Fruit fly (Drosophila melanogaster): ENCODE data around the gene CG13055.
A peak's percentile ranks its signal among the peaks of the same experiment; 100 is the strongest.

CG13055 gene

dm6 chr3L:16209641-16210040 is 42.5 kb downstream of the CG13055 start:
- TF ChIP-seq Jra (GFP tag; optimal IDR thresholded peaks at IDR 0.05) = no peak
- no peak for TF ChIP-seq GATAd (GFP tag; optimal IDR thresholded peaks at IDR 0.05)
- peak; percentile 12 for TF ChIP-seq br (GFP tag; optimal IDR thresholded peaks at IDR 0.05)
- TF ChIP-seq woc (GFP tag; optimal IDR thresholded peaks at IDR 0.05) = no peak

- TF ChIP-seq foxo (GFP tag; optimal IDR thresholded peaks at IDR 0.05) = peak in 1 of 2 experiments; percentile 38
- no peak for TF ChIP-seq Jra (GFP tag; optimal IDR thresholded peaks at IDR 0.05)
- TF ChIP-seq dmrt93B (GFP tag; optimal IDR thresholded peaks at IDR 0.05) = peak; percentile 16
- TF ChIP-seq woc (GFP tag; optimal IDR thresholded peaks at IDR 0.05) = peak; percentile 36
These were observed 43.1 kb downstream of the CG13055 start for dm6 chr3L:16208839-16209612.

- TF ChIP-seq Hr78 (GFP tag; optimal IDR thresholded peaks at IDR 0.05) (no peak), Jra (GFP tag; optimal IDR thresholded peaks at IDR 0.05) (no peak), foxo (GFP tag; optimal IDR thresholded peaks at IDR 0.05) (no peak), h (GFP tag; optimal IDR thresholded peaks at IDR 0.05) (no peak), HLH106 (tag; optimal IDR thresholded peaks at IDR 0.05) (no peak), CG32264 (GFP tag; optimal IDR thresholded peaks at IDR 0.05) (no peak), pan (optimal IDR thresholded peaks at IDR 0.05) (no peak), Sp1 (GFP tag; optimal IDR thresholded peaks at IDR 0.05) (no peak), brk (GFP tag; optimal IDR thresholded peaks at IDR 0.05) (no peak), Dfd (GFP tag; optimal IDR thresholded peaks at IDR 0.05) (no peak)
These were observed 43.9 kb downstream of the CG13055 start for dm6 chr3L:16208053-16208838.

- TF ChIP-seq sage (GFP tag; optimal IDR thresholded peaks at IDR 0.05) = peak; percentile 18
- TF ChIP-seq OdsH (GFP tag; optimal IDR thresholded peaks at IDR 0.05) = peak; percentile 67
- TF ChIP-seq foxo (GFP tag; optimal IDR thresholded peaks at IDR 0.05) = peak in 1 of 2 experiments; percentile 63
- no peak for TF ChIP-seq Mio (GFP tag; optimal IDR thresholded peaks at IDR 0.05)
- TF ChIP-seq dmrt93B (GFP tag; optimal IDR thresholded peaks at IDR 0.05) = peak; percentile 11
- TF ChIP-seq Rel (GFP tag; optimal IDR thresholded peaks at IDR 0.05) = no peak
- TF ChIP-seq Rel (tag; optimal IDR thresholded peaks at IDR 0.05) = no peak
- TF ChIP-seq fru (GFP tag; optimal IDR thresholded peaks at IDR 0.05) = peak; percentile 59
- TF ChIP-seq Sp1 (GFP tag; optimal IDR thresholded peaks at IDR 0.05) = peak; percentile 71
- TF ChIP-seq HLH106 (tag; optimal IDR thresholded peaks at IDR 0.05) = peak; percentile 73
- peak; percentile 38 for TF ChIP-seq ey (GFP tag; optimal IDR thresholded peaks at IDR 0.05)
- TF ChIP-seq Abd-B (GFP tag; optimal IDR thresholded peaks at IDR 0.05) = no peak
- TF ChIP-seq woc (GFP tag; optimal IDR thresholded peaks at IDR 0.05) = peak; percentile 17
- peak; percentile 58 for TF ChIP-seq rgr (GFP tag; optimal IDR thresholded peaks at IDR 0.05)
- TF ChIP-seq brk (GFP tag; optimal IDR thresholded peaks at IDR 0.05) = peak; percentile 53
- TF ChIP-seq h (GFP tag; optimal IDR thresholded peaks at IDR 0.05) = peak; percentile 58
- TF ChIP-seq psq (GFP tag; optimal IDR thresholded peaks at IDR 0.05) = peak; percentile 64
These were observed 48.0 kb downstream of the CG13055 start for dm6 chr3L:16204128-16204527.

dm6 chr3L:16203236-16203635 is 48.9 kb downstream of the CG13055 start:
- TF ChIP-seq CG32264 (GFP tag; optimal IDR thresholded peaks at IDR 0.05) (peak; percentile 46), Abd-B (GFP tag; optimal IDR thresholded peaks at IDR 0.05) (no peak), tai (GFP tag; optimal IDR thresholded peaks at IDR 0.05) (peak; percentile 49), OdsH (GFP tag; optimal IDR thresholded peaks at IDR 0.05) (peak; percentile 83), h (GFP tag; optimal IDR thresholded peaks at IDR 0.05) (peak; percentile 92), br (GFP tag; optimal IDR thresholded peaks at IDR 0.05) (peak; percentile 90), Vsx2 (GFP tag; optimal IDR thresholded peaks at IDR 0.05; ENCODE audit: partially characterized antibody) (no peak), Dif (GFP tag; optimal IDR thresholded peaks at IDR 0.05; ENCODE audit: partially characterized antibody) (no peak), usp (GFP tag; optimal IDR thresholded peaks at IDR 0.05) (no peak), woc (GFP tag; optimal IDR thresholded peaks at IDR 0.05) (peak; percentile 72), Hr78 (GFP tag; optimal IDR thresholded peaks at IDR 0.05) (no peak), dl (GFP tag; optimal IDR thresholded peaks at IDR 0.05; ENCODE audit: insufficient read depth in 1 of 2, partially characterized antibody in 2 of 2) (no peak), HLH106 (tag; optimal IDR thresholded peaks at IDR 0.05) (peak; percentile 77), dsf (GFP tag; optimal IDR thresholded peaks at IDR 0.05; ENCODE audit: borderline replicate concordance) (no peak), jim (GFP tag; optimal IDR thresholded peaks at IDR 0.05) (no peak), Myc (optimal IDR thresholded peaks at IDR 0.05) (no peak), foxo (GFP tag; optimal IDR thresholded peaks at IDR 0.05) (peak; percentile 75 to 89), CrebA (GFP tag; optimal IDR thresholded peaks at IDR 0.05; ENCODE audit: borderline replicate concordance) (peak; percentile 59), Rel (GFP tag; optimal IDR thresholded peaks at IDR 0.05) (no peak), Rel (tag; optimal IDR thresholded peaks at IDR 0.05) (no peak), Dfd (GFP tag; optimal IDR thresholded peaks at IDR 0.05) (no peak), sv (GFP tag; optimal IDR thresholded peaks at IDR 0.05) (peak; percentile 41), ey (GFP tag; optimal IDR thresholded peaks at IDR 0.05) (peak; percentile 90), lola (GFP tag; optimal IDR thresholded peaks at IDR 0.05) (no peak), fru (GFP tag; optimal IDR thresholded peaks at IDR 0.05) (peak; percentile 89), rgr (GFP tag; optimal IDR thresholded peaks at IDR 0.05) (peak; percentile 88), Jra (GFP tag; optimal IDR thresholded peaks at IDR 0.05) (peak; percentile 59), CG9705 (GFP tag; optimal IDR thresholded peaks at IDR 0.05) (no peak), Mio (GFP tag; optimal IDR thresholded peaks at IDR 0.05) (peak; percentile 59), pan (optimal IDR thresholded peaks at IDR 0.05) (no peak), psq (GFP tag; optimal IDR thresholded peaks at IDR 0.05) (peak; percentile 72), dmrt93B (GFP tag; optimal IDR thresholded peaks at IDR 0.05) (peak; percentile 71)

Measured in whole organism, wandering third instar larva.